Worm (Caenorhabditis elegans): ENCODE results near the gene ZK84.2.

The ZK84.2 gene

DNA sequence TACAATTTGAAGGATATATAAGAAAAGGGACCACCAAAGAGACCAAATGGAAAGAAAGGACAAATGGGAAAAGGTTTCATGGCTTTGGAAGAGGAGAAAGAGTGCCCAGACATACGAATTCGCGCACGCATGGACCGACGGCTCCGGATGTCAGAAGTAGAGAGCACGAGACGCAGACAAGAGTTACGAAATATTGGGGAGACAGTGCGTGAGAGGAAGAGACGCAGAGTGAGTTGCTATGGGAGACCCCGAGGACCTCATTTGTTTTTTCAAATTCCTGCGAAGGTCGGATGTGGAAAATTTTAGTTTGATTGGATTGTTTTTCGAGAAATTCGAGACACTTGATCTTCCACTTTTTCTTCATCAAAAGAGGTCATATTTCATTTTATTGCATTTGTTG lies 47.5 kb upstream of the ZK84.2 start (continued):
- TF ChIP-seq nhr-28 (tag; optimal IDR thresholded peaks at IDR 0.05) = no peak
- no peak for TF ChIP-seq C16A3.4 (tag; optimal IDR thresholded peaks at IDR 0.05)
- peak; percentile 74 for TF ChIP-seq zip-4 (GFP tag; optimal IDR thresholded peaks at IDR 0.05)
- no peak for TF ChIP-seq ces-1 (GFP tag; optimal IDR thresholded peaks at IDR 0.05)
- TF ChIP-seq egl-27 (tag; optimal IDR thresholded peaks at IDR 0.05) = no peak
- TF ChIP-seq alr-1 (tag; optimal IDR thresholded peaks at IDR 0.05; ENCODE audit: borderline replicate concordance) = no peak
- peak; percentile 55 for TF ChIP-seq snpc-4 (tag; optimal IDR thresholded peaks at IDR 0.05)
- no peak for TF ChIP-seq mep-1 (tag; optimal IDR thresholded peaks at IDR 0.05)
- no peak for TF ChIP-seq lin-13 (GFP tag; optimal IDR thresholded peaks at IDR 0.05)
- TF ChIP-seq fos-1 (tag; optimal IDR thresholded peaks at IDR 0.05) = no peak
- TF ChIP-seq lin-14 (GFP tag; optimal IDR thresholded peaks at IDR 0.05) = peak; percentile 73
- TF ChIP-seq ceh-82 (tag; optimal IDR thresholded peaks at IDR 0.05) = peak; percentile 23 to 73 (median 51)
- TF ChIP-seq ceh-90 (tag; optimal IDR thresholded peaks at IDR 0.05) = no peak
- TF ChIP-seq lin-39 (tag; optimal IDR thresholded peaks at IDR 0.05) = no peak
- TF ChIP-seq nhr-11 (tag; optimal IDR thresholded peaks at IDR 0.05) = no peak
- no peak for TF ChIP-seq nhr-12 (tag; optimal IDR thresholded peaks at IDR 0.05)
- no peak for TF ChIP-seq elt-3 (tag; optimal IDR thresholded peaks at IDR 0.05)
- peak; percentile 57 for TF ChIP-seq isw-1 (GFP tag; IDR thresholded peaks at IDR 0.05)
- peak; percentile 59 for TF ChIP-seq nhr-47 (tag; optimal IDR thresholded peaks at IDR 0.05)
- no peak for TF ChIP-seq efl-3 (GFP tag; optimal IDR thresholded peaks at IDR 0.05)
- TF ChIP-seq mef-2 (tag; optimal IDR thresholded peaks at IDR 0.05) = no peak
- TF ChIP-seq grh-1 (GFP tag; IDR thresholded peaks at IDR 0.05) = no peak
- no peak for TF ChIP-seq aly-2 (tag; optimal IDR thresholded peaks at IDR 0.05)
- TF ChIP-seq hlh-4 (tag; optimal IDR thresholded peaks at IDR 0.05) = no peak
- no peak for TF ChIP-seq lin-15B (tag; optimal IDR thresholded peaks at IDR 0.05)
- TF ChIP-seq egl-13 (tag; optimal IDR thresholded peaks at IDR 0.05) = peak; percentile 20
- TF ChIP-seq blmp-1 (tag; optimal IDR thresholded peaks at IDR 0.05) = no peak
- no peak for TF ChIP-seq ceh-63 (GFP tag; optimal IDR thresholded peaks at IDR 0.05)
- TF ChIP-seq ceh-88 (GFP tag; IDR thresholded peaks at IDR 0.05) = no peak
- TF ChIP-seq skn-1 (tag; optimal IDR thresholded peaks at IDR 0.05) = peak; percentile 53
- no peak for TF ChIP-seq xbp-1 (tag; optimal IDR thresholded peaks at IDR 0.05)
- peak; percentile 48 for TF ChIP-seq unc-86 (tag; optimal IDR thresholded peaks at IDR 0.05)
- TF ChIP-seq nhr-90 (tag; optimal IDR thresholded peaks at IDR 0.05; ENCODE audit: poor library complexity) = no peak
- TF ChIP-seq nhr-71 (tag; optimal IDR thresholded peaks at IDR 0.05) = peak; percentile 64
- no peak for TF ChIP-seq unc-62 (GFP tag; optimal IDR thresholded peaks at IDR 0.05)
- TF ChIP-seq nhr-85 (tag) = no peak
- TF ChIP-seq unc-30 (tag; optimal IDR thresholded peaks at IDR 0.05) = no peak
- no peak for TF ChIP-seq ceh-8 (GFP tag; optimal IDR thresholded peaks at IDR 0.05)
- no peak for TF ChIP-seq zag-1 (tag; optimal IDR thresholded peaks at IDR 0.05)
- TF ChIP-seq ztf-4 (tag; optimal IDR thresholded peaks at IDR 0.05) = no peak
- no peak for TF ChIP-seq C04F5.9 (tag; optimal IDR thresholded peaks at IDR 0.05)
- TF ChIP-seq mdl-1 (tag; optimal IDR thresholded peaks at IDR 0.05) = no peak

DNA sequence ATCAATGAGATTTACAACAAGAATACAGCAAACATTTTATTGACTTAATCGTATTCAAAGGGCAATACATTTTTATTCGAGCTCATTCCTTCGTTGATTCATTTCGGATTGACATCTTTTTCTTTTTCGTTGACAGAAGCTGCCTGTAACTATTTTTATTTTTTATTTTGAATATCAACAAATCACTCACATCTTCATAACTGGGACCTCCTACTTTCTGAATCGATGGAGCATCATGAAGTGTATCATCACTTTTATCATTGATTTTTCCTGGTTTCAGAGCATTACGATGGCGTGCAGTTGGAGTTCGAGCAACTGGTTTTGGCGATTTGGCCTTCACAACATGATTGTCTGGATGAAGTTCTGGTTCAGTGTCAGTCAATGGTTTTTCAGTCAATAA lies 46.1 kb upstream of the ZK84.2 start, which contains the start of gene B0034.1:
Gene B0034.1, plus strand, starts transcription at position 301 of the 400 bp plus-strand sequence.
- TF ChIP-seq mdl-1 (tag; optimal IDR thresholded peaks at IDR 0.05) = no peak
- no peak for TF ChIP-seq egl-27 (tag; optimal IDR thresholded peaks at IDR 0.05)
- TF ChIP-seq xbp-1 (tag; optimal IDR thresholded peaks at IDR 0.05) = no peak
- no peak for TF ChIP-seq C34B4.2 (tag; optimal IDR thresholded peaks at IDR 0.05)
- TF ChIP-seq hlh-4 (tag; optimal IDR thresholded peaks at IDR 0.05) = no peak
- TF ChIP-seq aha-1 (tag; optimal IDR thresholded peaks at IDR 0.05) = no peak
